Fruit fly (Drosophila melanogaster) whole organism, embryonic: ENCODE data around the gene CG9029.

ENCODE experiments used
- Blimp-1 ChIP-seq: fragments of 200-800 bp; sonication (Bioruptor generic); optimal IDR thresholded peaks from 3 replicates; lab custom pipeline; 2018; ENCODE audit warnings: missing biosample characterization, missing genetic modification characterization, mild to moderate bottlenecking, moderate library complexity, missing genetic modification reagents
- CG10462 ChIP-seq: fragments of 200-800 bp; sonication (Bioruptor generic); optimal IDR thresholded peaks from 2 replicates; lab custom pipeline; 2016; ENCODE audit warnings: missing biosample characterization, missing genetic modification characterization
- CG11093 ChIP-seq: fragments of 200-800 bp; sonication (Bioruptor generic); IDR thresholded peaks from 3 replicates; pipeline ENCODE4 v1.3.6; 2022; ENCODE audit warnings: missing biosample characterization, missing genetic modification characterization
- CG11247 ChIP-seq: fragments of 200-800 bp; sonication (Bioruptor generic); IDR thresholded peaks from 2 replicates; pipeline ENCODE4 v1.3.6; 2022; ENCODE audit warnings: missing biosample characterization, missing genetic modification characterization
- CG12104 ChIP-seq: fragments of 200-800 bp; sonication (Bioruptor generic); optimal IDR thresholded peaks from 3 replicates; lab custom pipeline; 2016; ENCODE audit warnings: missing biosample characterization, missing genetic modification characterization
- CG12299 ChIP-seq: fragments of 200-800 bp; sonication (Bioruptor generic); optimal IDR thresholded peaks from 2 replicates; lab custom pipeline; 2018; ENCODE audit warnings: missing biosample characterization, mild to moderate bottlenecking, missing genetic modification characterization
- CG12744 ChIP-seq: fragments of 200-800 bp; sonication (Bioruptor generic); optimal IDR thresholded peaks from 2 replicates; lab custom pipeline; 2016; ENCODE audit warnings: missing biosample characterization, missing genetic modification characterization
- CG12769 ChIP-seq: fragments of 200-800 bp; sonication (Bioruptor generic); optimal IDR thresholded peaks from 2 replicates; lab custom pipeline; 2019; ENCODE audit warnings: missing biosample characterization, mild to moderate bottlenecking, missing genetic modification characterization, moderate library complexity
- CG14050 ChIP-seq: fragments of 200-800 bp; sonication (Bioruptor generic); IDR thresholded peaks from 3 replicates; pipeline ENCODE4 v1.3.6; 2022; ENCODE audit warnings: missing biosample characterization, missing genetic modification characterization
- CG14667 ChIP-seq: fragments of 200-800 bp; sonication (Bioruptor generic); IDR thresholded peaks from 2 replicates; pipeline ENCODE4 v1.3.6; 2022; ENCODE audit warnings: missing biosample characterization, missing genetic modification characterization
- CG15696 ChIP-seq: fragments of 200-800 bp; sonication (Bioruptor generic); optimal IDR thresholded peaks from 2 replicates; lab custom pipeline; 2019; ENCODE audit warnings: missing biosample characterization, mild to moderate bottlenecking, missing genetic modification characterization, moderate library complexity
- CG1647 ChIP-seq: fragments of 200-800 bp; sonication (Bioruptor generic); optimal IDR thresholded peaks from 3 replicates; lab custom pipeline; 2016; ENCODE audit warnings: missing biosample characterization, missing genetic modification characterization
- CG16863 ChIP-seq: fragments of 200-800 bp; sonication (Bioruptor generic); optimal IDR thresholded peaks from 3 replicates; lab custom pipeline; 2016; ENCODE audit warnings: missing biosample characterization, missing genetic modification characterization
- CG2712 ChIP-seq: fragments of 200-800 bp; optimal IDR thresholded peaks from 3 replicates; lab custom pipeline; 2019; ENCODE audit warnings: missing biosample characterization, mild to moderate bottlenecking, missing genetic modification characterization, moderate library complexity
- CG4328 ChIP-seq: fragments of 200-800 bp; sonication (Bioruptor generic); optimal IDR thresholded peaks from 3 replicates; lab custom pipeline; 2017; ENCODE audit warnings: missing biosample characterization, missing genetic modification reagents, missing genetic modification characterization
- CG4617 ChIP-seq: fragments of 200-800 bp; sonication (Bioruptor generic); optimal IDR thresholded peaks from 3 replicates; lab custom pipeline; 2016; ENCODE audit warnings: missing biosample characterization, missing genetic modification characterization, borderline replicate concordance
- CG4707 ChIP-seq: fragments of 200-800 bp; sonication (Bioruptor generic); optimal IDR thresholded peaks from 2 replicates; lab custom pipeline; 2018; ENCODE audit warnings: missing biosample characterization, mild to moderate bottlenecking, missing genetic modification characterization, moderate library complexity
- CG4820 ChIP-seq: fragments of 200-800 bp; sonication (Bioruptor generic); optimal IDR thresholded peaks from 3 replicates; lab custom pipeline; 2016; ENCODE audit warnings: missing biosample characterization, missing genetic modification characterization
- CG6272 ChIP-seq: fragments of 200-800 bp; sonication (Bioruptor generic); IDR thresholded peaks from 2 replicates; pipeline ENCODE4 v1.3.6; 2022; ENCODE audit warnings: missing biosample characterization, missing genetic modification characterization
- CG7372 ChIP-seq: fragments of 200-800 bp; sonication (Bioruptor generic); IDR thresholded peaks from 2 replicates; pipeline ENCODE4 v1.3.6; 2022; ENCODE audit warnings: missing biosample characterization, missing genetic modification characterization
- CG8290 ChIP-seq, 3 experiments: fragments of 200-800 bp; sonication (Bioruptor generic); optimal IDR thresholded peaks; 2 replicates each; lab custom pipeline; 2016 to 2019; ENCODE audit warnings: missing biosample characterization in 3 of 3, missing genetic modification characterization in 3 of 3, mild to moderate bottlenecking in 2 of 3, moderate library complexity in 1 of 3
- CG8359 ChIP-seq: fragments of 200-800 bp; sonication (Bioruptor generic); optimal IDR thresholded peaks from 2 replicates; lab custom pipeline; 2017; ENCODE audit warnings: missing biosample characterization, mild to moderate bottlenecking, missing genetic modification characterization, borderline replicate concordance
- CG9797 ChIP-seq: fragments of 200-800 bp; sonication (Bioruptor generic); optimal IDR thresholded peaks from 3 replicates; lab custom pipeline; 2018; ENCODE audit warnings: missing biosample characterization, mild to moderate bottlenecking, missing genetic modification characterization
- D19B ChIP-seq: fragments of 200-800 bp; sonication (Bioruptor generic); optimal IDR thresholded peaks from 2 replicates; lab custom pipeline; 2017; ENCODE audit warnings: missing biosample characterization, mild to moderate bottlenecking, missing genetic modification characterization
- Dbx ChIP-seq: fragments of 200-800 bp; sonication (Bioruptor generic); IDR thresholded peaks from 3 replicates; pipeline ENCODE4 v1.3.6; 2022; ENCODE audit warnings: missing biosample characterization, missing genetic modification characterization
- Doc2 ChIP-seq: fragments of 200-800 bp; sonication (Bioruptor generic); IDR thresholded peaks from 2 replicates; pipeline ENCODE4 v1.3.6; 2022; ENCODE audit warnings: missing biosample characterization, missing genetic modification characterization
- Ets65A ChIP-seq: fragments of 200-800 bp; sonication (Bioruptor generic); peaks from one replicate; lab custom pipeline; 2016; ENCODE audit warnings: missing biosample characterization, missing genetic modification characterization
- Fer1 ChIP-seq: fragments of 200-800 bp; sonication (Bioruptor generic); optimal IDR thresholded peaks from 2 replicates; lab custom pipeline; 2017; ENCODE audit warnings: missing biosample characterization, mild to moderate bottlenecking, missing genetic modification characterization
- HmgD ChIP-seq: fragments of 200-800 bp; sonication (Bioruptor generic); optimal IDR thresholded peaks from 3 replicates; lab custom pipeline; 2016; ENCODE audit warnings: missing biosample characterization, missing genetic modification characterization
- Hr3 ChIP-seq: fragments of 200-800 bp; sonication (Bioruptor generic); optimal IDR thresholded peaks from 3 replicates; lab custom pipeline; 2016; ENCODE audit warnings: missing biosample characterization, missing genetic modification characterization
- Nf-YC ChIP-seq: fragments of 200-800 bp; optimal IDR thresholded peaks from 3 replicates; lab custom pipeline; 2019; ENCODE audit warnings: missing biosample characterization, mild to moderate bottlenecking, missing genetic modification characterization, moderate library complexity
- Ptx1 ChIP-seq: fragments of 200-800 bp; sonication (Bioruptor generic); IDR thresholded peaks from 2 replicates; pipeline ENCODE4 v1.3.6; 2022; ENCODE audit warnings: missing biosample characterization, missing genetic modification characterization
- Scr ChIP-seq: fragments of 200-800 bp; sonication (Bioruptor generic); IDR thresholded peaks from 2 replicates; pipeline ENCODE4 v1.3.6; 2022; ENCODE audit warnings: missing biosample characterization, missing genetic modification characterization; ENCODE audit not compliant: partially characterized antibody
- Sin3A ChIP-seq: fragments of >200 bp; optimal IDR thresholded peaks from 2 replicates; lab custom pipeline; 2018
- Xbp1 ChIP-seq: fragments of 200-800 bp; sonication (Bioruptor generic); optimal IDR thresholded peaks from 3 replicates; lab custom pipeline; 2016; ENCODE audit warnings: missing biosample characterization, mild to moderate bottlenecking, missing genetic modification characterization
- al ChIP-seq: fragments of 200-800 bp; sonication (Bioruptor generic); IDR thresholded peaks from 2 replicates; pipeline ENCODE4 v1.3.6; 2022; ENCODE audit warnings: missing biosample characterization, missing genetic modification characterization
- ato ChIP-seq: fragments of 200-800 bp; sonication (Bioruptor generic); IDR thresholded peaks from 2 replicates; pipeline ENCODE4 v1.3.6; 2022; ENCODE audit warnings: missing biosample characterization, missing genetic modification characterization; ENCODE audit not compliant: partially characterized antibody
- cad ChIP-seq: fragments of >200 bp; optimal IDR thresholded peaks from 2 replicates; lab custom pipeline; 2017; ENCODE audit warnings: missing biosample characterization, missing genetic modification characterization
- fd96Cb ChIP-seq: fragments of 200-800 bp; sonication (Bioruptor generic); optimal IDR thresholded peaks from 2 replicates; lab custom pipeline; 2018; ENCODE audit warnings: missing biosample characterization, mild to moderate bottlenecking, missing genetic modification characterization, moderate library complexity
- inv ChIP-seq: fragments of 200-800 bp; sonication (Bioruptor generic); IDR thresholded peaks from 2 replicates; pipeline ENCODE4 v1.3.6; 2022; ENCODE audit warnings: missing biosample characterization, missing genetic modification characterization; ENCODE audit not compliant: partially characterized antibody
- pfk ChIP-seq: fragments of 200-800 bp; sonication (Bioruptor generic); optimal IDR thresholded peaks from 2 replicates; lab custom pipeline; 2018; ENCODE audit warnings: missing biosample characterization, mild to moderate bottlenecking, missing genetic modification characterization, moderate library complexity
- slp2 ChIP-seq: fragments of 200-800 bp; sonication (Bioruptor generic); optimal IDR thresholded peaks from 2 replicates; lab custom pipeline; 2016; ENCODE audit warnings: missing biosample characterization, missing genetic modification characterization
- sqz ChIP-seq: fragments of 200-800 bp; sonication (Bioruptor generic); optimal IDR thresholded peaks from 3 replicates; lab custom pipeline; 2018; ENCODE audit warnings: missing biosample characterization, mild to moderate bottlenecking, missing genetic modification characterization
- stwl ChIP-seq: fragments of 200-800 bp; sonication (Bioruptor generic); optimal IDR thresholded peaks from 3 replicates; lab custom pipeline; 2018; ENCODE audit warnings: missing biosample characterization, mild to moderate bottlenecking, missing genetic modification characterization, moderate library complexity
- tll ChIP-seq, 2 experiments: fragments of 200-800 bp in 1 of 2; fragments of >200 bp in 1 of 2; sonication (Bioruptor generic) in 1 of 2; optimal IDR thresholded peaks; 2 replicates each; lab custom pipeline; 2017 to 2019; ENCODE audit warnings: missing biosample characterization in 2 of 2, missing genetic modification characterization in 2 of 2, mild to moderate bottlenecking in 1 of 2, moderate library complexity in 1 of 2
- tx ChIP-seq: fragments of 200-800 bp; sonication (Bioruptor generic); optimal IDR thresholded peaks from 2 replicates; lab custom pipeline; 2016; ENCODE audit warnings: missing biosample characterization, missing genetic modification characterization
- zen ChIP-seq: fragments of 200-800 bp; sonication (Bioruptor generic); optimal IDR thresholded peaks from 3 replicates; lab custom pipeline; 2018; ENCODE audit warnings: missing biosample characterization, mild to moderate bottlenecking, missing genetic modification characterization, moderate library complexity
- zf30C ChIP-seq: fragments of 200-800 bp; sonication (Bioruptor generic); optimal IDR thresholded peaks from 3 replicates; lab custom pipeline; 2018; ENCODE audit warnings: missing biosample characterization, mild to moderate bottlenecking, missing genetic modification characterization
- zfh1 ChIP-seq: fragments of 200-800 bp; sonication (Bioruptor generic); IDR thresholded peaks from 3 replicates; pipeline ENCODE4 v1.3.6; 2022; ENCODE audit warnings: missing biosample characterization, missing genetic modification characterization
- zfh2 ChIP-seq: fragments of 200-800 bp; sonication (Bioruptor generic); optimal IDR thresholded peaks from 2 replicates; lab custom pipeline; 2016; ENCODE audit warnings: missing biosample characterization, missing genetic modification characterization

CG9029 gene

dm6 chr2L:5876474-5877067 is 9.2 kb upstream of the CG9029 start (continued):
- TF ChIP-seq zfh2 (GFP tag; lab: Kevin White, UChicago): no peak
- TF ChIP-seq CG11247 (GFP tag; lab: Robert Waterston, UW): no peak
- TF ChIP-seq HmgD (GFP tag; lab: Kevin White, UChicago): no peak
- TF ChIP-seq Ets65A (GFP tag; lab: Kevin White, UChicago): no peak
- TF ChIP-seq CG4707 (GFP tag; lab: Kevin White, UChicago): no peak
- TF ChIP-seq CG4820: no peak
- TF ChIP-seq CG8290 (GFP tag; optimal IDR thresholded peaks at IDR 0.05; lab: Kevin White, UChicago): no peak
- TF ChIP-seq CG8290 (tag; optimal IDR thresholded peaks at IDR 0.05; lab: Kevin White, UChicago): peak in 1 of 2 experiments; percentile 80
- TF ChIP-seq CG14667 (GFP tag; lab: Robert Waterston, UW): no peak
- TF ChIP-seq sqz (GFP tag; lab: Kevin White, UChicago): no peak
- TF ChIP-seq al: no peak
- no peak for TF ChIP-seq Sin3A (lab: Kevin White, UChicago)
- TF ChIP-seq zf30C (GFP tag; lab: Kevin White, UChicago): no peak
- no peak for TF ChIP-seq CG2712
- TF ChIP-seq Xbp1: no peak
- TF ChIP-seq Doc2 (GFP tag; lab: Robert Waterston, UW): no peak
- TF ChIP-seq Hr3 (GFP tag; lab: Kevin White, UChicago): no peak
- 0 out of 3 replicates have a peak, but pooled peaks have one; percentile 14 for TF ChIP-seq Dbx (GFP tag; lab: Robert Waterston, UW)
- no peak for TF ChIP-seq CG9797 (GFP tag; lab: Kevin White, UChicago)
- TF ChIP-seq pfk (GFP tag; lab: Kevin White, UChicago): peak; percentile 25
- TF ChIP-seq Scr (GFP tag; lab: Robert Waterston, UW): no peak
- TF ChIP-seq CG7372 (GFP tag; lab: Robert Waterston, UW): no peak
- TF ChIP-seq CG12299 (tag; lab: Kevin White, UChicago): peak; percentile 18
- TF ChIP-seq CG14050 (GFP tag; lab: Robert Waterston, UW): no peak
- TF ChIP-seq cad (GFP tag; lab: Kevin White, UChicago): no peak
- TF ChIP-seq Nf-YC (tag; lab: Kevin White, UChicago): no peak
- peak; percentile 22 for TF ChIP-seq Blimp-1
- no peak for TF ChIP-seq CG6272 (GFP tag; lab: Robert Waterston, UW)
- TF ChIP-seq Fer1 (GFP tag; lab: Kevin White, UChicago): peak; percentile 75
- no peak for TF ChIP-seq CG12744
- peak; percentile 25 for TF ChIP-seq CG12104 (GFP tag; lab: Kevin White, UChicago)
- TF ChIP-seq slp2: no peak
- no peak for TF ChIP-seq stwl (tag; lab: Kevin White, UChicago)
- TF ChIP-seq CG8359: no peak
- TF ChIP-seq CG15696 (tag; lab: Kevin White, UChicago): peak; percentile 8
- TF ChIP-seq tll (GFP tag; optimal IDR thresholded peaks at IDR 0.05; lab: Kevin White, UChicago): no peak
- no peak for TF ChIP-seq zfh1 (GFP tag; lab: Robert Waterston, UW)
- peak; percentile 20 for TF ChIP-seq CG4328 (GFP tag; lab: Kevin White, UChicago)
- TF ChIP-seq ato (GFP tag; lab: Robert Waterston, UW): no peak
- no peak for TF ChIP-seq inv (GFP tag; lab: Robert Waterston, UW)
- TF ChIP-seq Ptx1 (GFP tag; lab: Robert Waterston, UW): no peak
- TF ChIP-seq D19B: peak; percentile 26
- no peak for TF ChIP-seq zen (tag; lab: Kevin White, UChicago)
- TF ChIP-seq CG12769 (tag; lab: Kevin White, UChicago): peak; percentile 57
- TF ChIP-seq CG4617 (GFP tag; lab: Kevin White, UChicago): no peak
- no peak for TF ChIP-seq CG10462 (GFP tag; lab: Kevin White, UChicago)
- no peak for TF ChIP-seq tx (GFP tag; lab: Kevin White, UChicago)
- TF ChIP-seq CG11093 (GFP tag; lab: Robert Waterston, UW): no peak
- TF ChIP-seq CG1647 (GFP tag; lab: Kevin White, UChicago): no peak
- no peak for TF ChIP-seq CG16863
- TF ChIP-seq fd96Cb (tag; lab: Kevin White, UChicago): no peak
